Worm (Caenorhabditis elegans) whole organism, early embryonic: ENCODE data around the gene cbs-1.

ENCODE experiments used
- B0310.2 ChIP-seq: sonication (generic microtip); optimal IDR thresholded peaks from 2 replicates; lab custom pipeline; 2016; ENCODE audit warnings: mild to moderate bottlenecking, missing genetic modification characterization, missing compliant biosample characterization
- F13C5.2 ChIP-seq: sonication (generic microtip); optimal IDR thresholded peaks from 2 replicates; lab custom pipeline; 2017; ENCODE audit warnings: mild to moderate bottlenecking, missing genetic modification characterization, inconsistent platforms, missing compliant biosample characterization
- aly-1 ChIP-seq: sonication (generic microtip); optimal IDR thresholded peaks from 2 replicates; lab custom pipeline; 2016; ENCODE audit warnings: missing genetic modification characterization, missing compliant biosample characterization
- ama-1 ChIP-seq: fragments of 150-350 bp; optimal IDR thresholded peaks from 2 replicates; lab custom pipeline; 2014
- ceh-36 ChIP-seq: sonication (generic microtip); optimal IDR thresholded peaks from 2 replicates; lab custom pipeline; 2016; ENCODE audit warnings: missing genetic modification characterization, inconsistent platforms, missing compliant biosample characterization
- flt-1 ChIP-seq: fragments of 200-800 bp; sonication (Bioruptor generic); IDR thresholded peaks from 2 replicates; pipeline ENCODE4 v1.3.6; 2022; ENCODE audit warnings: missing genetic modification characterization, missing compliant biosample characterization
- hmbx-1 ChIP-seq: sonication (generic microtip); optimal IDR thresholded peaks from 2 replicates; lab custom pipeline; 2016; ENCODE audit warnings: mild to moderate bottlenecking, missing genetic modification characterization, missing compliant biosample characterization
- hmg-4 ChIP-seq: fragments of 200-800 bp; sonication (Bioruptor generic); optimal IDR thresholded peaks from 2 replicates; lab custom pipeline; 2018; ENCODE audit warnings: mild to moderate bottlenecking, missing genetic modification characterization, missing compliant biosample characterization
- hnd-1 ChIP-seq: sonication (generic microtip); optimal IDR thresholded peaks from 2 replicates; lab custom pipeline; 2016; ENCODE audit warnings: missing genetic modification characterization, missing compliant biosample characterization
- scrt-1 ChIP-seq: fragments of 200-800 bp; sonication (Bioruptor generic); IDR thresholded peaks from 2 replicates; pipeline ENCODE4 v1.3.6; 2022; ENCODE audit warnings: missing genetic modification characterization, missing compliant biosample characterization
- sea-1 ChIP-seq: fragments of 200-800 bp; sonication (Bioruptor generic); conservative IDR thresholded peaks from 2 replicates; pipeline ENCODE4 v1.3.6; 2022; ENCODE audit warnings: missing genetic modification characterization, missing compliant biosample characterization

- TF ChIP-seq hmbx-1 (tag; lab: Kevin White, UChicago) (no peak), hnd-1 (no peak), sea-1 (GFP tag; lab: Robert Waterston, UW) (no peak), ama-1 (lab: Kevin White, UChicago) (no peak), aly-1 (tag; lab: Kevin White, UChicago) (no peak), F13C5.2 (tag; lab: Kevin White, UChicago) (no peak), hmg-4 (GFP tag; lab: Kevin White, UChicago) (peak; percentile 43), ceh-36 (tag; lab: Kevin White, UChicago) (no peak), scrt-1 (GFP tag; lab: Robert Waterston, UW) (no peak), flt-1 (GFP tag; lab: Robert Waterston, UW) (no peak), B0310.2 (tag; lab: Kevin White, UChicago) (no peak)
Observed at ce11 chrX:10074233-10074632, 20.2 kb downstream of the cbs-1 start, which contains the start of gene ZC373.5.
